Worm (Caenorhabditis elegans) whole organism, young adult: ENCODE data around the gene gipc-2.

Experiments
- B0019.2 ChIP-seq: fragments of 200-800 bp; sonication (Bioruptor generic); conservative IDR thresholded peaks from 2 replicates; pipeline ENCODE4 v1.3.6; 2022; ENCODE audit warnings: missing genetic modification reagents, missing genetic modification characterization, missing compliant biosample characterization
- F52B5.7 ChIP-seq: sonication (generic microtip); optimal IDR thresholded peaks from 2 replicates; lab custom pipeline; 2016; ENCODE audit warnings: mild to moderate bottlenecking, missing genetic modification characterization, missing compliant biosample characterization
- F57A8.1 ChIP-seq: fragments of 200-800 bp; sonication (Bioruptor generic); optimal IDR thresholded peaks from 2 replicates; lab custom pipeline; 2018; ENCODE audit warnings: mild to moderate bottlenecking, missing genetic modification characterization, moderate library complexity, missing compliant biosample characterization
- ama-1 ChIP-seq, 3 experiments: fragments of 150-350 bp in 1 of 3; sonication (generic microtip) in 2 of 3; optimal IDR thresholded peaks; 2 replicates each; lab custom pipeline; 2014 to 2018; ENCODE audit warnings: missing biosample characterization in 2 of 3, missing genetic modification characterization in 2 of 3, missing genetic modification reagents in 2 of 3
- ceh-40 ChIP-seq: fragments of 200-800 bp; sonication (Bioruptor generic); IDR thresholded peaks from 2 replicates; pipeline ENCODE4 v1.3.6; 2022; ENCODE audit warnings: missing genetic modification characterization, missing compliant biosample characterization
- nfya-1 ChIP-seq: sonication (generic microtip); optimal IDR thresholded peaks from 2 replicates; lab custom pipeline; 2017; ENCODE audit warnings: antibody characterized with exemption, missing compliant biosample characterization, missing genetic modification characterization, borderline replicate concordance; ENCODE audit not compliant: insufficient read depth
- snpc-4 ChIP-seq, 5 experiments: fragments of 150-350 bp in 1 of 5; sonication (generic microtip) in 4 of 5; optimal IDR thresholded peaks; 2 replicates each; lab custom pipeline; 2014 to 2018; ENCODE audit warnings: missing genetic modification characterization in 5 of 5, missing biosample characterization in 3 of 5, antibody characterized with exemption in 2 of 5, mild to moderate bottlenecking in 2 of 5, missing compliant biosample characterization in 2 of 5, missing genotype in 2 of 5, moderate library complexity in 2 of 5, missing genetic modification reagents in 1 of 5
- somi-1 ChIP-seq: fragments of 200-800 bp; sonication (Bioruptor generic); optimal IDR thresholded peaks from 2 replicates; lab custom pipeline; 2018; ENCODE audit warnings: mild to moderate bottlenecking, missing genetic modification characterization, missing compliant biosample characterization

- TF ChIP-seq snpc-4 (GFP tag; optimal IDR thresholded peaks at IDR 0.05; lab: Kevin White, UChicago) (no peak), snpc-4 (tag; optimal IDR thresholded peaks at IDR 0.05; lab: Kevin White, UChicago) (no peak), somi-1 (GFP tag; lab: Kevin White, UChicago) (no peak), B0019.2 (GFP tag; lab: Robert Waterston, UW) (no peak), ceh-40 (no peak), ama-1 (optimal IDR thresholded peaks at IDR 0.05; lab: Kevin White, UChicago) (no peak), ama-1 (GFP tag; optimal IDR thresholded peaks at IDR 0.05; lab: Kevin White, UChicago) (no peak), F52B5.7 (tag; lab: Kevin White, UChicago) (no peak), F57A8.1 (no peak), nfya-1 (tag; lab: Kevin White, UChicago) (no peak)
These were observed 33.9 kb downstream of the gipc-2 start for ce11 chrIV:9993403-9994132.
